Fruit fly (Drosophila melanogaster): ENCODE measurements around the gene CG13299.

The CG13299 gene

DNA sequence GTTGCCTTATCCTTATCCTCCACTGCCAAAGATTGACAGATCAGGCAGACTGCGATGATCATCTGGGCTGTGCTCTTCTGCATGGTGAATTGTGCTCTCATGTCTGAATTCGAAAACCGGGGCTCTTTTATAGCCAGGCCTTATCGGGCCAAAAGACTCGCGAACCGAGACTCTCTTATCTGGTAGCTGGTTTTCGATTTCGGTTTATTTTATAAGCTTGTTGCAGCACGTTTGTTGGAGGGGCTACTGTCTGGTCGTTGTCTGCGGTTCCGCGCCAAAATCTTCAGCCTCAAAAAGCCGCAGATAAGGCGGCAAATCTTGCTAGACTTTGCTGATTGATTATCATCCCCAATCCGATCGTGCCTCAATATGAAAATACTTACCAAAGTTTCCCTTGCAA is 26.5 kb upstream of the CG13299 start, which contains the start of gene CG10163:
Gene CG10163, minus strand, starts transcription at position 101 of the 400 bp plus-strand sequence.
- TF ChIP-seq CG14711 (tag; optimal IDR thresholded peaks at IDR 0.05) (no peak), toe (GFP tag; optimal IDR thresholded peaks at IDR 0.05) (no peak), kay (GFP tag; ENCODE audit: borderline replicate concordance) (no peak), CG7101 (tag; optimal IDR thresholded peaks at IDR 0.05) (no peak), Clk (GFP tag; optimal IDR thresholded peaks at IDR 0.05) (no peak), Mnt (GFP tag; optimal IDR thresholded peaks at IDR 0.05) (no peak), CG7045 (GFP tag; optimal IDR thresholded peaks at IDR 0.05) (no peak), CG1620 (GFP tag; optimal IDR thresholded peaks at IDR 0.05) (no peak), pad (GFP tag; optimal IDR thresholded peaks at IDR 0.05) (no peak), cnc (optimal IDR thresholded peaks at IDR 0.05) (no peak), CG5204 (GFP tag; optimal IDR thresholded peaks at IDR 0.05) (no peak), CG12768 (GFP tag; optimal IDR thresholded peaks at IDR 0.05) (no peak), tj (GFP tag; optimal IDR thresholded peaks at IDR 0.05) (no peak), cic (GFP tag; optimal IDR thresholded peaks at IDR 0.05) (no peak), Crg-1 (GFP tag; optimal IDR thresholded peaks at IDR 0.05) (no peak)

DNA sequence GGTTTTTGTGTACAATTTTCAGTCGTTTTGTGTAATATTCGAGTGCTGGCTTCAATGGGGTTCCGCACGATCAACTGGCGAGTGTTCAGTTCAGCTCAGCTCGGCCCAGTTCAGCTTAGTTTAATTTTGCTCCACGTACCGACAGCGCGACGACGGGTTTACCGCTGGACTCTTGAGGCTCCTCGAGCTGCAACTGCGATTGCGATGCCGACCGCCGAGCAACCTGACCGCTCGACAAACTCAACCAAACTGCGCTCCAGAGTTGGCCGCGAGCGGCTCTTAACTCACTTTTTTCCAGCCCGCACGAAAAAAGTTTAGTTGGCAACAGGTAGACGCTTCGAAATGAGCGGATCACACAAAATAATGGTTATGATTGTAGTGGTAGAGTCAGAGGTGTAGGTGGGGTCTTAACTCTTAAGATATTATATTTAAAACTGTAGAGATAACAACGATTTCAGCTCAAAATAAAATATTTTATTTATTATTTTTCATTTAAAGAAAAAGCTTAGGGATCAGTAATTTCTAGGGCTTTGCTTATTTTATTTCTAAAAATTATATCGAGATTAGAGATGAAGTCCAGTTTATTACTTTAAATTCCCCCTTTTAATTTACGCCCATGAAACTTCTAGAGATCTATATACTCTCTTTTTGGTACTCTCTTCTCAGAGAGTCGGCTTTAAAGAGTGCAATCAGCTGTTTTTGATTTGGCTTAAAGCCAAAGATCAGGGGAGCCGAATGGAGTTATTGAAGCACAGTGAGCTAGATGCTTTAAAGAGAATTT is 24.4 kb upstream of the CG13299 start, which contains the start of gene Best2:
Gene Best2, minus strand, starts transcription at position 258 of the 781 bp plus-strand sequence.
- TF ChIP-seq CG33017 (tag; optimal IDR thresholded peaks at IDR 0.05): peak; percentile 82
- TF ChIP-seq Mnt (GFP tag; optimal IDR thresholded peaks at IDR 0.05): peak; percentile 31
- peak; percentile 82 for TF ChIP-seq CG14711 (tag; optimal IDR thresholded peaks at IDR 0.05)
- peak; percentile 99 for TF ChIP-seq bab1 (GFP tag; optimal IDR thresholded peaks at IDR 0.05)
- peak; percentile 78 for TF ChIP-seq pad (GFP tag; optimal IDR thresholded peaks at IDR 0.05)
- peak; percentile 93 for TF ChIP-seq CG7101 (tag; optimal IDR thresholded peaks at IDR 0.05)
- peak; percentile 86 for TF ChIP-seq CG5204 (GFP tag; optimal IDR thresholded peaks at IDR 0.05)
- peak; percentile 65 for TF ChIP-seq kay (GFP tag; ENCODE audit: borderline replicate concordance)
- peak; percentile 85 for TF ChIP-seq CG12768 (GFP tag; optimal IDR thresholded peaks at IDR 0.05)
- TF ChIP-seq cic (GFP tag; optimal IDR thresholded peaks at IDR 0.05): peak; percentile 17
- TF ChIP-seq ovo (GFP tag; optimal IDR thresholded peaks at IDR 0.05): peak; percentile 69
- TF ChIP-seq Hr96 (GFP tag; optimal IDR thresholded peaks at IDR 0.05): peak; percentile 74
- TF ChIP-seq CG7045 (GFP tag; optimal IDR thresholded peaks at IDR 0.05): peak; percentile 77
- no peak for TF ChIP-seq cnc (optimal IDR thresholded peaks at IDR 0.05)
- peak; percentile 88 for TF ChIP-seq CG11617 (GFP tag; optimal IDR thresholded peaks at IDR 0.05)
- peak; percentile 14 for TF ChIP-seq Clk (GFP tag; optimal IDR thresholded peaks at IDR 0.05)
- TF ChIP-seq tj (GFP tag; optimal IDR thresholded peaks at IDR 0.05): peak; percentile 63
- TF ChIP-seq toe (GFP tag; optimal IDR thresholded peaks at IDR 0.05): peak; percentile 78
- TF ChIP-seq Crg-1 (GFP tag; optimal IDR thresholded peaks at IDR 0.05): peak; percentile 78
- peak; percentile 87 for TF ChIP-seq CG1620 (GFP tag; optimal IDR thresholded peaks at IDR 0.05)

DNA sequence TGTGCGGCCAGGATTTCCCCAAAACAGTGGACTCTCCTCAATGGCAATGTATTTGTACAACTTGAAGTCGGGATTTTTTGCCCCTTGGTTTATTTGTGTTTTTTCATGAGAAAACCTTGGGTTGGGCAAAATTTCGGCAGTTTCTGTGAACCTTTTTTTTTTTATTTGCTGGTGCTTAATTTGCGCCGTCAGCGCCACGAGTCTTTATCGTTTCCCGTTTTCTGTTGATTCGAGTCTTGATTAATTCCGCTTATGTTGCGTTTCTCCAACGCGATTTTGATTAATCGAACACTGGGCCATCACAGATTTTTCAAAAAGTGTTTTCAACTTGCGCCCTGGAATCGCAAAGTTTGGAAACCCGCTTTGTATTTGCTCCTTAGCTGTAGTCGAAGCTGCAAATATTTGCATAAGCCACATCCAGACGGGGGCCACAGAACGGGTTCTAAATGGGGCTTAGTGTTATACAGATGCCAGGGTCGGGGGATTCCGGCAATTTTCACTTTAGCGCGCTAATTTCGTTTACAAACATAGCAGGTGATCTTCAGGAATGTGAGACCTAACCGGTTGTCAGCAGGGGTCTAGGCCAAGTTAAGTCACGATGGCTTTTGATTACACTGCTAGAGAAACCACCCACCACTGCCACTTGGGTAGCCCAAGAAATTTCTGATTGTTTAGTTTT is 22.4 kb upstream of the CG13299 start:
- TF ChIP-seq CG33017 (tag; optimal IDR thresholded peaks at IDR 0.05) (no peak), tj (GFP tag; optimal IDR thresholded peaks at IDR 0.05) (peak; percentile 91), toe (GFP tag; optimal IDR thresholded peaks at IDR 0.05) (no peak)

DNA sequence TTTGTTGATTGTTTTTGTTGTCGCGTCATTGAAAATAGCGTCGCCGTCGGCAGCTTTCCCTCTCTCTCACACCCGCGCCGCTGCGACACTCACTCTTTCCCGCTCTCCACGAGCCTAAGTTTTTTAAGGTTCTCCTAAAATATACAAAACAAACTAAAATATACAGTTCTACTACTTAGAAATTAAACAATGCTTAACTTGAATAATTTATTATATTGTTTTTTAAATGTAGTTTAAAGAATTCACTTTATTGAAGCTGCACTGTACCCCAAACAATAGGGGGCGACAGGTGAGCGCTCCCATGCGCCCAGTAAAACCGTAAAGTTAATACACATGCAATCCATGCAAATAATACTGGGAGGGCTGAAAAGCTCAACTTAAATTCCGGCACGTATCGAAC is 21.6 kb upstream of the CG13299 start:
- TF ChIP-seq CG7045 (GFP tag; optimal IDR thresholded peaks at IDR 0.05): no peak
- no peak for TF ChIP-seq Crg-1 (GFP tag; optimal IDR thresholded peaks at IDR 0.05)
- no peak for TF ChIP-seq cic (GFP tag; optimal IDR thresholded peaks at IDR 0.05)
- TF ChIP-seq CG5204 (GFP tag; optimal IDR thresholded peaks at IDR 0.05): no peak
- no peak for TF ChIP-seq cnc (optimal IDR thresholded peaks at IDR 0.05)
- peak; percentile 1 for TF ChIP-seq CG14711 (tag; optimal IDR thresholded peaks at IDR 0.05)
- no peak for TF ChIP-seq toe (GFP tag; optimal IDR thresholded peaks at IDR 0.05)
- no peak for TF ChIP-seq CG11617 (GFP tag; optimal IDR thresholded peaks at IDR 0.05)
- TF ChIP-seq Mnt (GFP tag; optimal IDR thresholded peaks at IDR 0.05): peak; percentile 28
- peak; percentile 10 for TF ChIP-seq tj (GFP tag; optimal IDR thresholded peaks at IDR 0.05)
- no peak for TF ChIP-seq CG12768 (GFP tag; optimal IDR thresholded peaks at IDR 0.05)
- peak; percentile 18 for TF ChIP-seq CG33017 (tag; optimal IDR thresholded peaks at IDR 0.05)
- TF ChIP-seq CG7101 (tag; optimal IDR thresholded peaks at IDR 0.05): peak; percentile 31
- TF ChIP-seq Clk (GFP tag; optimal IDR thresholded peaks at IDR 0.05): no peak
- peak; percentile 19 for TF ChIP-seq pad (GFP tag; optimal IDR thresholded peaks at IDR 0.05)
- no peak for TF ChIP-seq ovo (GFP tag; optimal IDR thresholded peaks at IDR 0.05)
- TF ChIP-seq CG1620 (GFP tag; optimal IDR thresholded peaks at IDR 0.05): no peak
- no peak for TF ChIP-seq Hr96 (GFP tag; optimal IDR thresholded peaks at IDR 0.05)
- TF ChIP-seq bab1 (GFP tag; optimal IDR thresholded peaks at IDR 0.05): peak; percentile 73
- peak; percentile 27 for TF ChIP-seq kay (GFP tag; ENCODE audit: borderline replicate concordance)

DNA sequence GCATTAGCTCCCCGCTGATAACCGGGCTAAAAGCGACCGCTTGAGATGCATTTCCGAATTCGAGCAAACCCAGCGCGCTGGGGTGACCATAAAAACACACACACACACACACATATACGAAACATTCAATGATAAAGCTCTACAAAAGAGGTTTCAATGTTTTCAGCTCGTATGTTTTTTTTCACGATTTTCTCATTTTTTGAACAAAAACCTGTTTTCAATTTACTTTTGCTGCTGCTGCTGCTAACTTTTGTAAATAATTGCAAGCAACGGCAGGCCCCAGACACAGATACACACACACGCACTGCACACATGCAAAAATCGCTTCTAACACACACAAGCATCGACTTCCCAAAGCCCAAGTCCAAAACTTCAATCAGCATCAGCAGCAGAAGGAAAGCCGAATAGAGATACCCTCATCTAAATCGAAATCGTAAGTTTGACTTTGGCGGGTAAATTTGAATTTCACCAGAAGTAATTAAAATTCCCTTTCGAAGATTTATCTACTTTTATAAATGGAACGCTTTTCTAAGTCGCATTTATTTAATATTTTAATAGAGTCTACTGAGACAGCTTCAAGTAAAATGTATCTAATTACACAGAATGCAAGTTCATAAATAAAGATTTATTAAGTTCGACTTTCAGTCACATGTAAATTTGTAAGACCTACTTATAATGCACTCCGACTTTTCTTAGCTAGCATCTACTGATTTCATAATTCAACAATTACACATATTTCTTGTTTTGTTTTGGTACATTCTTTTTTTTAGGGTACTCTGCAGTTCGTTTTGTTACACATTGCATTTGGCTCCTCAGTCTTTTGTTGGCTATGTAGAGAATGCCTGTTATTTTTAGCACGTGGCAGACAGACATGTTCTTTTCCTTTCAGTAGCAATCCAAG is 17.3 kb upstream of the CG13299 start:
- TF ChIP-seq CG12768 (GFP tag; optimal IDR thresholded peaks at IDR 0.05): no peak
- TF ChIP-seq bab1 (GFP tag; optimal IDR thresholded peaks at IDR 0.05): peak; percentile 17
- peak; percentile 28 for TF ChIP-seq kay (GFP tag; ENCODE audit: borderline replicate concordance)
